Fruit fly (Drosophila melanogaster) whole organism, embryonic: Measurements from ENCODE around the gene CG16985.
A peak's percentile ranks its signal among the peaks of the same experiment; 100 is the strongest.

Experiments used
- Antp ChIP-seq: fragments of 200-800 bp; sonication (Bioruptor generic); optimal IDR thresholded peaks from 3 replicates; lab custom pipeline; 2016; ENCODE audit warnings: missing biosample characterization, missing genetic modification characterization
- Bgb ChIP-seq: fragments of 200-800 bp; sonication (Bioruptor generic); IDR thresholded peaks from 2 replicates; pipeline ENCODE4 v1.3.6; 2022; ENCODE audit warnings: missing biosample characterization, missing genetic modification characterization; ENCODE audit not compliant: partially characterized antibody
- CG10267 ChIP-seq: fragments of 200-800 bp; sonication (Bioruptor generic); optimal IDR thresholded peaks from 2 replicates; lab custom pipeline; 2018; ENCODE audit warnings: missing biosample characterization, mild to moderate bottlenecking, missing genetic modification characterization, moderate library complexity
- CG12659 ChIP-seq: fragments of 200-800 bp; sonication (Bioruptor generic); optimal IDR thresholded peaks from 3 replicates; lab custom pipeline; 2017; ENCODE audit warnings: mild to moderate bottlenecking, missing biosample characterization, missing genetic modification reagents, missing genetic modification characterization
- CG13624 ChIP-seq: fragments of 200-800 bp; sonication (Bioruptor generic); optimal IDR thresholded peaks from 2 replicates; lab custom pipeline; 2016; ENCODE audit warnings: missing biosample characterization, missing genetic modification characterization
- CG15696 ChIP-seq: fragments of 200-800 bp; sonication (Bioruptor generic); optimal IDR thresholded peaks from 2 replicates; lab custom pipeline; 2019; ENCODE audit warnings: missing biosample characterization, mild to moderate bottlenecking, missing genetic modification characterization, moderate library complexity
- CG16779 ChIP-seq: fragments of 200-800 bp; sonication (Bioruptor generic); IDR thresholded peaks from 2 replicates; pipeline ENCODE4 v1.3.6; 2022; ENCODE audit warnings: missing biosample characterization, missing genetic modification characterization
- CG2116 ChIP-seq: fragments of 200-800 bp; sonication (Bioruptor generic); optimal IDR thresholded peaks from 3 replicates; lab custom pipeline; 2018; ENCODE audit warnings: missing biosample characterization, mild to moderate bottlenecking, missing genetic modification characterization
- CG2129 ChIP-seq: fragments of 200-800 bp; sonication (Bioruptor generic); IDR thresholded peaks from 2 replicates; pipeline ENCODE4 v1.3.6; 2022; ENCODE audit warnings: missing biosample characterization, missing genetic modification characterization; ENCODE audit not compliant: partially characterized antibody
- CG2712 ChIP-seq: fragments of 200-800 bp; optimal IDR thresholded peaks from 3 replicates; lab custom pipeline; 2019; ENCODE audit warnings: missing biosample characterization, mild to moderate bottlenecking, missing genetic modification characterization, moderate library complexity
- CG32772 ChIP-seq: fragments of 200-800 bp; sonication (Bioruptor generic); IDR thresholded peaks from 2 replicates; pipeline ENCODE4 v1.3.6; 2022; ENCODE audit warnings: missing biosample characterization, missing genetic modification characterization
- CG4328 ChIP-seq: fragments of 200-800 bp; sonication (Bioruptor generic); optimal IDR thresholded peaks from 3 replicates; lab custom pipeline; 2017; ENCODE audit warnings: missing biosample characterization, missing genetic modification reagents, missing genetic modification characterization
- CG4360 ChIP-seq: fragments of 200-800 bp; sonication (Bioruptor generic); IDR thresholded peaks from 2 replicates; pipeline ENCODE4 v1.3.6; 2022; ENCODE audit warnings: missing biosample characterization, missing genetic modification characterization
- CG4617 ChIP-seq: fragments of 200-800 bp; sonication (Bioruptor generic); optimal IDR thresholded peaks from 3 replicates; lab custom pipeline; 2016; ENCODE audit warnings: missing biosample characterization, missing genetic modification characterization, borderline replicate concordance
- CG5953 ChIP-seq: fragments of 200-800 bp; sonication (Bioruptor generic); IDR thresholded peaks from 2 replicates; pipeline ENCODE4 v1.3.6; 2022; ENCODE audit warnings: missing biosample characterization, missing genetic modification characterization
- CG6689 ChIP-seq: fragments of 200-800 bp; sonication (Bioruptor generic); IDR thresholded peaks from 2 replicates; pipeline ENCODE4 v1.3.6; 2022; ENCODE audit warnings: missing biosample characterization, missing genetic modification characterization
- CG6765 ChIP-seq: fragments of 200-800 bp; sonication (Bioruptor generic); optimal IDR thresholded peaks from 3 replicates; lab custom pipeline; 2017; ENCODE audit warnings: missing biosample characterization, mild to moderate bottlenecking, missing genetic modification characterization
- CG7745 ChIP-seq: fragments of 200-800 bp; sonication (Bioruptor generic); optimal IDR thresholded peaks from 2 replicates; lab custom pipeline; 2018; ENCODE audit warnings: missing biosample characterization, mild to moderate bottlenecking, missing genetic modification characterization, moderate library complexity
- CG8290 ChIP-seq, 3 experiments: fragments of 200-800 bp; sonication (Bioruptor generic); optimal IDR thresholded peaks; 2 replicates each; lab custom pipeline; 2016 to 2019; ENCODE audit warnings: missing biosample characterization in 3 of 3, missing genetic modification characterization in 3 of 3, mild to moderate bottlenecking in 2 of 3, moderate library complexity in 1 of 3
- CG8765 ChIP-seq: fragments of 200-800 bp; sonication (Bioruptor generic); IDR thresholded peaks from 2 replicates; pipeline ENCODE4 v1.3.6; 2022; ENCODE audit warnings: missing biosample characterization, missing genetic modification characterization
- CG9437 ChIP-seq: fragments of 200-800 bp; sonication (Bioruptor generic); optimal IDR thresholded peaks from 2 replicates; lab custom pipeline; 2018; ENCODE audit warnings: missing biosample characterization, mild to moderate bottlenecking, missing genetic modification characterization
- CG9817 ChIP-seq: fragments of 200-800 bp; sonication (Bioruptor generic); optimal IDR thresholded peaks from 2 replicates; lab custom pipeline; 2018; ENCODE audit warnings: missing biosample characterization, mild to moderate bottlenecking, missing genetic modification characterization, moderate library complexity
- CHES-1-like ChIP-seq: fragments of 200-800 bp; sonication (Bioruptor generic); optimal IDR thresholded peaks from 2 replicates; lab custom pipeline; 2016; ENCODE audit warnings: missing biosample characterization, missing genetic modification characterization
- Camta ChIP-seq: fragments of 200-800 bp; sonication (Bioruptor generic); optimal IDR thresholded peaks from 2 replicates; lab custom pipeline; 2016; ENCODE audit warnings: missing biosample characterization, missing genetic modification characterization
- HLH3B ChIP-seq: fragments of 200-800 bp; sonication (Bioruptor generic); IDR thresholded peaks from 2 replicates; pipeline ENCODE4 v1.3.6; 2022; ENCODE audit warnings: missing biosample characterization, missing genetic modification characterization
- HmgZ ChIP-seq: fragments of 200-800 bp; sonication (Bioruptor generic); optimal IDR thresholded peaks from 2 replicates; lab custom pipeline; 2018; ENCODE audit warnings: missing biosample characterization, mild to moderate bottlenecking, missing genetic modification characterization
- Hr78 ChIP-seq, 2 experiments: fragments of 200-800 bp in 1 of 2; fragments of >200 bp in 1 of 2; sonication (Bioruptor generic) in 1 of 2; optimal IDR thresholded peaks; 2 replicates each; lab custom pipeline; 2017 to 2019; ENCODE audit warnings: missing biosample characterization in 2 of 2, missing genetic modification characterization in 2 of 2, mild to moderate bottlenecking in 1 of 2, moderate library complexity in 1 of 2
- NfI ChIP-seq: fragments of 200-800 bp; sonication (Bioruptor generic); optimal IDR thresholded peaks from 3 replicates; lab custom pipeline; 2018; ENCODE audit warnings: missing biosample characterization, mild to moderate bottlenecking, missing genetic modification characterization, moderate library complexity
- Oaz ChIP-seq: fragments of 200-800 bp; sonication (Bioruptor generic); IDR thresholded peaks from 2 replicates; pipeline ENCODE4 v1.3.6; 2022; ENCODE audit warnings: missing biosample characterization, missing genetic modification characterization
- Optix ChIP-seq: fragments of 200-800 bp; sonication (Bioruptor generic); IDR thresholded peaks from 3 replicates; pipeline ENCODE4 v1.3.6; 2022; ENCODE audit warnings: missing biosample characterization, missing genetic modification characterization
- Sry-β ChIP-seq: fragments of 200-800 bp; sonication (Bioruptor generic); optimal IDR thresholded peaks from 2 replicates; lab custom pipeline; 2018; ENCODE audit warnings: missing biosample characterization, mild to moderate bottlenecking, missing genetic modification characterization, moderate library complexity
- Ssrp ChIP-seq: fragments of 200-800 bp; sonication (Bioruptor generic); optimal IDR thresholded peaks from 2 replicates; lab custom pipeline; 2018; ENCODE audit warnings: missing biosample characterization, mild to moderate bottlenecking, missing genetic modification characterization, moderate library complexity
- Taf1 ChIP-seq: fragments of 200-800 bp; sonication (Bioruptor generic); IDR thresholded peaks from 2 replicates; pipeline ENCODE4 v1.3.6; 2022; ENCODE audit warnings: missing biosample characterization, missing genetic modification characterization
- chinmo ChIP-seq: fragments of 200-800 bp; sonication (Bioruptor generic); IDR thresholded peaks from 4 replicates; pipeline ENCODE4 v1.3.6; 2022; ENCODE audit warnings: missing biosample characterization, missing genetic modification characterization; ENCODE audit not compliant: partially characterized antibody
- dmrt99B ChIP-seq: fragments of 200-800 bp; sonication (Bioruptor generic); optimal IDR thresholded peaks from 2 replicates; lab custom pipeline; 2018; ENCODE audit warnings: missing biosample characterization, mild to moderate bottlenecking, missing genetic modification characterization, moderate library complexity
- fru ChIP-seq: fragments of >200 bp; optimal IDR thresholded peaks from 2 replicates; lab custom pipeline; 2017
- gcm ChIP-seq: fragments of 200-800 bp; sonication (Bioruptor generic); optimal IDR thresholded peaks from 2 replicates; lab custom pipeline; 2019; ENCODE audit warnings: missing biosample characterization, mild to moderate bottlenecking, missing genetic modification characterization, moderate library complexity
- h ChIP-seq: fragments of >200 bp; optimal IDR thresholded peaks from 2 replicates; lab custom pipeline; 2017
- hkb ChIP-seq, 2 experiments: fragments of 200-800 bp in 1 of 2; fragments of >200 bp in 1 of 2; sonication (Bioruptor generic) in 1 of 2; IDR thresholded peaks in 1 of 2; optimal IDR thresholded peaks in 1 of 2; 2 replicates each; pipeline versions ENCODE4 v1.3.6 to Lab custom; 2017 to 2022; ENCODE audit warnings: missing biosample characterization in 1 of 2, missing genetic modification characterization in 1 of 2
- odd ChIP-seq: fragments of 200-800 bp; sonication (Bioruptor generic); optimal IDR thresholded peaks from 2 replicates; lab custom pipeline; 2017; ENCODE audit warnings: missing biosample characterization, mild to moderate bottlenecking, missing genetic modification characterization
- p53 ChIP-seq: fragments of 200-800 bp; sonication (Bioruptor generic); optimal IDR thresholded peaks from 2 replicates; lab custom pipeline; 2016; ENCODE audit warnings: missing biosample characterization, missing genetic modification characterization
- pfk ChIP-seq: fragments of 200-800 bp; sonication (Bioruptor generic); optimal IDR thresholded peaks from 2 replicates; lab custom pipeline; 2018; ENCODE audit warnings: missing biosample characterization, mild to moderate bottlenecking, missing genetic modification characterization, moderate library complexity
- sna ChIP-seq: fragments of 200-800 bp; sonication (Bioruptor generic); IDR thresholded peaks from 2 replicates; pipeline ENCODE4 v1.3.6; 2022; ENCODE audit warnings: missing biosample characterization, missing genetic modification characterization; ENCODE audit not compliant: partially characterized antibody
- tin ChIP-seq: fragments of 200-800 bp; sonication (Bioruptor generic); optimal IDR thresholded peaks from 3 replicates; lab custom pipeline; 2016; ENCODE audit warnings: missing biosample characterization, missing genetic modification characterization
- ttk ChIP-seq: fragments of 200-800 bp; sonication (Bioruptor generic); IDR thresholded peaks from 2 replicates; pipeline ENCODE4 v2.1.2; 2022; ENCODE audit warnings: missing biosample characterization, missing genetic modification characterization
- vvl ChIP-seq: fragments of 200-800 bp; sonication (Bioruptor generic); IDR thresholded peaks from 2 replicates; pipeline ENCODE4 v1.3.6; 2022; ENCODE audit warnings: missing biosample characterization, missing genetic modification characterization
- wek ChIP-seq: fragments of 200-800 bp; sonication (Bioruptor generic); optimal IDR thresholded peaks from 3 replicates; lab custom pipeline; 2018; ENCODE audit warnings: missing biosample characterization, mild to moderate bottlenecking, missing genetic modification characterization, moderate library complexity
- yki ChIP-seq: fragments of >200 bp; optimal IDR thresholded peaks from 3 replicates; lab custom pipeline; 2018

The CG16985 gene

DNA sequence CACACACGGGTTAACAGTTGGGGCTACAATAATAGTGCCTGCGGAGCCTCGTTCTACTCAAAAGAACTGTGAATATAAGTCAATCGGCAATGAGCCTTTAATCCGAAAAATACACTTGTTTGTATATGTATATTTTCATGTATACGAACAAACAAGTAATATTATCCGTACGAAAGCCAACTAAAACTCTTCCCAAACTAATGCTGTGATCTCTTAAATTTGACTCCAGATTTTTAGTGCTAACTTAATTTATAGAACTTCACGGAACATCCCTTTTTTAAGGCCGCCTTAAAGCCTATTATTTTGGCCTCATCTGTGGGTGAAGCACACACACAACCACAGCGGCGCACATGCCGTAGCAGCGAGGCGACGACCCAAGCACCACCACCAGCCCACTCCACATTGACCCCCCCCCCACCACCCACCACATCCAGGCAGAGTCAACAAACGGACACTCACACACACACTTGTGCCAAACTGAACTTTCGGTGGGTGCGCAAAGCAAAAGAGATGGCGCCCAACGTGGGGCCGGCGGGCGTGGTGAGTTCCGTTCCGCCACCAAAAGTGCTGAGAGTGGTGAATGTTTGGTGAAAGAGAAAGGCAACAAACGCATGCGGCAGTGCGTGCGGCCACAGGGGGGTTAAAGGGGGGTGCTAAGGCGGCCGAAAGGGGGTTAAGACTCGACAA is 14.8 kb upstream of the CG16985 start (continued):
- 0 out of 2 replicates have a peak, but pooled peaks have one; percentile 27 for TF ChIP-seq CG8765 (GFP tag; lab: Robert Waterston, UW)
- TF ChIP-seq sna (GFP tag; lab: Robert Waterston, UW): 0 out of 2 replicates have a peak, but pooled peaks have one; percentile 33
- TF ChIP-seq CG2712 (tag; lab: Kevin White, UChicago): peak; percentile 89
- peak; percentile 71 for TF ChIP-seq Antp
- TF ChIP-seq chinmo: 0 out of 4 replicates have a peak, but pooled peaks have one; percentile 72
- TF ChIP-seq Optix (GFP tag; lab: Robert Waterston, UW): peak; percentile 52; the same call in 1 of the 3 replicates
- TF ChIP-seq ttk: peak; percentile 14; the same call in 1 of the 2 replicates
- TF ChIP-seq CG9817 (tag; lab: Kevin White, UChicago): peak; percentile 70
- TF ChIP-seq CG6689: peak; percentile 85
- TF ChIP-seq p53 (GFP tag; lab: Kevin White, UChicago): no peak
- TF ChIP-seq CG2129 (GFP tag; lab: Robert Waterston, UW): no peak
- 0 out of 2 replicates have a peak, but pooled peaks have one; percentile 41 for TF ChIP-seq CG5953
- TF ChIP-seq CG6765 (GFP tag; lab: Kevin White, UChicago): no peak
- TF ChIP-seq Taf1: no peak
- TF ChIP-seq gcm (GFP tag; lab: Kevin White, UChicago): peak; percentile 78
- peak; percentile 70 for TF ChIP-seq tin (GFP tag; lab: Kevin White, UChicago)
- peak; percentile 75 for TF ChIP-seq CHES-1-like (GFP tag; lab: Kevin White, UChicago)
- no peak for TF ChIP-seq yki (lab: Kevin White, UChicago)
- no peak for TF ChIP-seq fru (lab: Kevin White, UChicago)
- TF ChIP-seq CG32772: peak; percentile 60; the same call in 1 of the 2 replicates
- peak; percentile 72 for TF ChIP-seq CG10267 (tag; lab: Kevin White, UChicago)
- peak; percentile 82 for TF ChIP-seq NfI
- TF ChIP-seq odd: peak; percentile 87
- peak; percentile 88 for TF ChIP-seq CG12659 (GFP tag; lab: Kevin White, UChicago)
- peak; percentile 58; the same call in 1 of the 2 replicates for TF ChIP-seq Bgb (GFP tag; lab: Robert Waterston, UW)
- TF ChIP-seq HmgZ (tag; lab: Kevin White, UChicago): peak; percentile 49
- peak; percentile 40 for TF ChIP-seq wek (GFP tag; lab: Kevin White, UChicago)
- TF ChIP-seq Sry-β (GFP tag; lab: Kevin White, UChicago): peak; percentile 35
- no peak for TF ChIP-seq hkb (optimal IDR thresholded peaks at IDR 0.05; lab: Kevin White, UChicago)
- peak; percentile 82 for TF ChIP-seq hkb (GFP tag; IDR thresholded peaks at IDR 0.05; lab: Robert Waterston, UW)
- peak; percentile 79 for TF ChIP-seq Camta (GFP tag; lab: Kevin White, UChicago)
- TF ChIP-seq CG2116 (GFP tag; lab: Kevin White, UChicago): peak; percentile 52
- no peak for TF ChIP-seq pfk (GFP tag; lab: Kevin White, UChicago)
- peak; percentile 40 for TF ChIP-seq CG4617 (GFP tag; lab: Kevin White, UChicago)
- no peak for TF ChIP-seq h (lab: Kevin White, UChicago)
- TF ChIP-seq CG16779 (GFP tag; lab: Robert Waterston, UW): no peak
- peak; percentile 85 for TF ChIP-seq CG9437 (GFP tag; lab: Kevin White, UChicago)
- peak; percentile 25 for TF ChIP-seq CG8290 (GFP tag; optimal IDR thresholded peaks at IDR 0.05; lab: Kevin White, UChicago)
- peak in 1 of 2 experiments; percentile 60 for TF ChIP-seq CG8290 (tag; optimal IDR thresholded peaks at IDR 0.05; lab: Kevin White, UChicago)
- TF ChIP-seq HLH3B (GFP tag; lab: Robert Waterston, UW): peak; percentile 60
- TF ChIP-seq Ssrp (tag; lab: Kevin White, UChicago): peak; percentile 78
- peak in 1 of 2 experiments; percentile 95 for TF ChIP-seq Hr78 (GFP tag; optimal IDR thresholded peaks at IDR 0.05; lab: Kevin White, UChicago)
- TF ChIP-seq CG4360 (GFP tag; lab: Robert Waterston, UW): no peak
- peak; percentile 40; the same call in 1 of the 2 replicates for TF ChIP-seq vvl
- TF ChIP-seq dmrt99B (tag; lab: Kevin White, UChicago): peak; percentile 92
- peak; percentile 61 for TF ChIP-seq CG13624 (GFP tag; lab: Kevin White, UChicago)
- peak; percentile 33 for TF ChIP-seq CG15696 (tag; lab: Kevin White, UChicago)
- peak; percentile 15 for TF ChIP-seq CG4328 (GFP tag; lab: Kevin White, UChicago)
- TF ChIP-seq Oaz (GFP tag; lab: Robert Waterston, UW): peak; percentile 70
- TF ChIP-seq CG7745 (tag; lab: Kevin White, UChicago): no peak
